Worm (Caenorhabditis elegans): ENCODE data around the gene paa-1.
A peak's percentile ranks its signal among the peaks of the same experiment; 100 is the strongest.

paa-1 gene

DNA sequence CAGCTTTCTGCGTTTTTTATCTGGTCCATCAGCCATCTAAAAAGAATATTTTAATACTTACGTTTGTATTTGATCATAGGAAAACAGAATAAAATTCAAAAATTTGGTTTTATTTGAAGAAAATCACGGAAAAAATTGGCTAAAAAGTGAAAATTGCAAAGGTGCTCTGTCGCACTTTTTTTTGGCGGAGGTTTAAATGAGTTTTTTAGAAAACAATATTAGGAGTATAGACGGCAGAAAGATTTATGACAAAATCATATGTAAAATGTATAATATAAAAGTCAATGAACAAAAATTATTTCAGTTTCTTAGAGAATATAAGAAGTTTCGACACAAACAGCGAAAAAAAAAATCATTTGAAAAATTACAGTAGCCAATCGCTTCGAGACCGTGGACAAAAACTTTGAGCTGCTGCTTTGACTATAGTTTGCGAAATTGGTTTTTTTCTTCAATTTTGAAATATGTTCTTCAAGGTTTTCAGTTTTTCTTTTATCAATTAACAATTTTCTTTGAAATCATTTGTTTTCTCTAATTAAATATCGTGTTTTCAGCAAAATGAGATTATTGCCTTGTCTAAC, 33.3 kb downstream of the paa-1 start, which contains the start of the genes R02F2.7 and R02F2.4:
Gene R02F2.7, minus strand, starts transcription at position 36 of the 578 bp plus-strand sequence.
Gene R02F2.4, plus strand, starts transcription at position 552 of the 578 bp plus-strand sequence.
- TF ChIP-seq skn-1 (tag; optimal IDR thresholded peaks at IDR 0.05), result no peak
- TF ChIP-seq mes-2 (tag; optimal IDR thresholded peaks at IDR 0.05; ENCODE audit: poor library complexity, severe bottlenecking), result peak; percentile 41
- TF ChIP-seq F10B5.3 (tag; optimal IDR thresholded peaks at IDR 0.05), result no peak
- TF ChIP-seq madf-5 (GFP tag; IDR thresholded peaks at IDR 0.05), result no peak
- no peak for TF ChIP-seq F37D6.2 (tag; optimal IDR thresholded peaks at IDR 0.05)
- peak; percentile 74 for TF ChIP-seq dpl-1 (GFP tag; optimal IDR thresholded peaks at IDR 0.05)
- TF ChIP-seq unc-130 (GFP tag; optimal IDR thresholded peaks at IDR 0.05), result peak; percentile 22

DNA sequence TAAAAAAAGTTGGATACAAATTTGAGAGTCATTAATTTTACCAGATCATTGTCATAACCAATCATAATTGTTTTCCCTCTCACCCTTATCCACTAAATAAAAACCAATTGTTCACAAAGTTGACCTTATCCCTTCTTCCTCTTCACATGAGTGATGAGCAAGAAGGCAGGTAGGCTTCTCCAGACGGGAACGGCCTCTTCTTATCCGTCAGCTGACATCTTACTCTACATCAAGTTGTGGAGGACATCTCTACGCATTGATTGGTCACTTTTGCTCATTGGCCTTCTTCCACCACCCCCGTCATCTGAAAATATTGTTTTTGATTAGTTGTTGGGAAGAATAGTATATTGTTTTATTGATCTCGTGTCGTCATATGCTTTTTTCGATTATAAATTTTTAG, 35.8 kb downstream of the paa-1 start:
- TF ChIP-seq ceh-32 (tag; optimal IDR thresholded peaks at IDR 0.05; ENCODE audit: poor library complexity) (no peak), Y75B8A.6 (GFP tag; IDR thresholded peaks at IDR 0.05) (no peak), set-16 (GFP tag; IDR thresholded peaks at IDR 0.05) (no peak), unc-130 (GFP tag; optimal IDR thresholded peaks at IDR 0.05) (no peak), ZK337.2 (GFP tag; IDR thresholded peaks at IDR 0.05) (no peak)

DNA sequence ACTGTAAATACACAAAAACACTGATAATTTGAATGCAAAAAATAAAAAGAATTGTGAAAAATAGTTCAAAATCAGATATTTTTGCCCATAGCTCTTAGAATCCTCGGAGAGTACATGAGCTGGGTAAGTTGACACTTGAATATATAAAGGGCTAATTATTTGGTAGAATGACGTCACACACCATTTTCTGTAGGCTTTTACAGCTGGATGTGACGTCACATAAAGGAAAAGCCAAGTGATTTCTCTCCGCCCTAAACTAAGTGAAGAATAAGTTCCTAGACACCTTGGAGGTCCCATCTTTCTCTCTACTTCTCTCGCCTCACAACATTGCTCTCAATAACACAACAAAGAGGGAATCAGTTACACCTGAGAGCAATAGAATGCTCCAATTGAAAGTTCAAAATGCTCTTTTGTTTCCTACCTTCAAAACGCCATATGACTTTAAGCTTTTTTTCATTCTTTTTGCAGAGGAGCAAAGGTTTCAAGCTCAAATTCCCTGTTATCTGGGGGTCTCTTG, 36.6 kb downstream of the paa-1 start, which contains the start of gene osg-1:
Gene osg-1, plus strand, starts transcription at position 467 of the 517 bp plus-strand sequence.
- TF ChIP-seq dmd-9 (GFP tag; IDR thresholded peaks at IDR 0.05) (no peak), nhr-41 (GFP tag; IDR thresholded peaks at IDR 0.05) (no peak), lim-7 (GFP tag; IDR thresholded peaks at IDR 0.05) (no peak)

DNA sequence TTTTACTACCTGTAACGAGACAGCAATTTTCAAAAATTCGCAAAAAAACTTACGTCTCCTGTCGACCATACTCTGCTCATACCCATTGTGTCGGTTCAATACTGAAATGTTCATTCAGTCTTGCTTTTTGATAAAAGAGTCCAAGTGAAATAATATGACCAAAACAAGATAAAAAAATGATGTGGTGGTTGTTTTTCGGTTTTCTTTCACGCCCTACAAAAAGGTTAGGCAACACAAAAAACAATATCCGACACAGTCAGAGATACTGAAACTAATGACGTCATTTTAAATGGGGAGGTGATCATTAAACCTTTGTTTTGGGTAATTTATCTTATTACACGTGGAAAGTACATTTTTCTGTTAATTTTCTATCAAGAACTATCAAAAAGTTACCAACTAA, 44.6 kb downstream of the paa-1 start, which contains the start of gene R02F2.8:
Gene R02F2.8, minus strand, starts transcription at position 101 of the 400 bp plus-strand sequence.
- TF ChIP-seq tag-97 (GFP tag; IDR thresholded peaks at IDR 0.05) (no peak), dmd-9 (GFP tag; IDR thresholded peaks at IDR 0.05) (no peak)

DNA sequence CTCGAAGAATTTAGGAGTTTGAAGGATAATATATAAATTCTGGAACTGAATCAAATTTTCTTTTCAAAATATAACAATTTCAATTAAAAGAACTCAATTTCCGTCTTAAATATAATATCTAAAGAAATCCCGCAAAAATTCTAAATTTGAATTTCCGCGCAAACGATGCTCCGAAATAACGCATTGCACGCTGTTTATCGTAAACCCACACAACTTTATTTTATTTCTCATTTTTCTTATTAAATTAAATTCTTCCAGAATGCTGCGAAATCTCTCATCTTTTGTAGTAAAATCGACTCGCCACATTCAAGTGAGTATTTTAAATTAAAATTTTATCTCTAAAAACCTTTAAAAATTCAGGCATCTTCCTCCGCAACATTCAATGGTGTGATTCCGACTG, 48.4 kb downstream of the paa-1 start, which contains the start of gene R02F2.9:
Gene R02F2.9, plus strand, starts transcription at position 218 of the 400 bp plus-strand sequence.
- peak; percentile 58 for TF ChIP-seq mes-2 (tag; optimal IDR thresholded peaks at IDR 0.05; ENCODE audit: poor library complexity, severe bottlenecking)
- no peak for TF ChIP-seq mxl-3 (GFP tag; optimal IDR thresholded peaks at IDR 0.05)
- TF ChIP-seq nhr-102 (tag; optimal IDR thresholded peaks at IDR 0.05), result no peak
- TF ChIP-seq T20F7.1 (GFP tag; optimal IDR thresholded peaks at IDR 0.05), result peak; percentile 96
- TF ChIP-seq dpl-1 (GFP tag; optimal IDR thresholded peaks at IDR 0.05), result peak; percentile 92
- TF ChIP-seq R02D3.7 (tag; optimal IDR thresholded peaks at IDR 0.05), result peak; percentile 75
- TF ChIP-seq Y48G9A.11 (GFP tag; IDR thresholded peaks at IDR 0.05), result peak; percentile 98
- TF ChIP-seq nhr-25 (tag; optimal IDR thresholded peaks at IDR 0.05; ENCODE audit: borderline replicate concordance, insufficient read depth), result no peak
- no peak for TF ChIP-seq ztf-7 (tag; optimal IDR thresholded peaks at IDR 0.05)
- no peak for TF ChIP-seq unc-130 (GFP tag; optimal IDR thresholded peaks at IDR 0.05)
- no peak for TF ChIP-seq hlh-30 (tag; optimal IDR thresholded peaks at IDR 0.05; ENCODE audit: insufficient read depth)

DNA sequence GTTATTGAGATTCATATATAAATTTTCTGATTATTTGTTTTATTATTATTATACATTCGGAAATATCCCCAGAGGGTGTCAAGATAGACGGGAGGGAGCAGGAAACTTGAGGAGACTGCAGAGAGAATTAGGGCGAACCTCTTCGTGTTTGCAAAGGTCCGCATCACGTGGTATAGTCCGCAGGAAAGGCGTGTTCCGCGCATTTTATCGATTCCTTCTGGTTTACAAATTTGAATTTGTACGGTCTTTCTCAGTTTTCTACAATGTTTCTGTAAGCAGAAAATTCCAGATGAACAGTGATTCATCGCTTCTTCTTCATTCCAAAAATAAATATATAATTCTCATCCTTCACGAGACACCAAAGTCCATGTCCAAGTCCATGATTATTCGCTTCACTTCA, 49.4 kb downstream of the paa-1 start:
- TF ChIP-seq hlh-30 (tag; optimal IDR thresholded peaks at IDR 0.05; ENCODE audit: insufficient read depth) (peak; percentile 24), Y75B8A.6 (GFP tag; IDR thresholded peaks at IDR 0.05) (no peak), mdl-1 (tag; optimal IDR thresholded peaks at IDR 0.05) (no peak), F10B5.3 (tag; optimal IDR thresholded peaks at IDR 0.05) (no peak), rbr-2 (tag; optimal IDR thresholded peaks at IDR 0.05) (no peak)

DNA sequence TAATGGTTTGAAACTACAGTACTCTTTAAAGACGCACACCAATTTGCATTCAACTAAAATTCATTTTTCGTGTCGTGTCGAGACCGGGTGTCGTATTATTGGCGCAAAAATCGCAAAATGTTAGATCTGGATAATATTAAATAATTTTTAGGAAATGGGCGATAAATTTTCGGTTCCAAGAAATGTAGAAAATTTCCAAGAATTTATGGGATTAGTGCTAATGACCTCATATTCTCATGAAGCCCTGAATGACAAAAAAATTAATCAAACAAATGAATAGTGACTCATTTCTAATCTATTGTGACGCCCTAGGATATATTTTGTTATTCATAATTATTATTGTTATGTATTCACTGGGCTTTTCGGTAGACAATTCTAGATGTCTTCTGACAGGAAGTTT, 50.2 kb downstream of the paa-1 start:
- TF ChIP-seq pha-4 (GFP tag; IDR thresholded peaks at IDR 0.05) (no peak), pha-4 (tag; optimal IDR thresholded peaks at IDR 0.05) (no peak), hlh-11 (tag; optimal IDR thresholded peaks at IDR 0.05) (no peak), fos-1 (tag; optimal IDR thresholded peaks at IDR 0.05) (no peak), zag-1 (tag; optimal IDR thresholded peaks at IDR 0.05) (no peak), dmd-8 (GFP tag; IDR thresholded peaks at IDR 0.05) (no peak), F37D6.2 (tag; optimal IDR thresholded peaks at IDR 0.05) (no peak), nhr-11 (tag; optimal IDR thresholded peaks at IDR 0.05) (no peak), sdz-12 (GFP tag; optimal IDR thresholded peaks at IDR 0.05) (no peak), zip-11 (GFP tag; IDR thresholded peaks at IDR 0.05) (no peak), ztf-7 (tag; optimal IDR thresholded peaks at IDR 0.05) (no peak), T26A8.4 (GFP tag; IDR thresholded peaks at IDR 0.05) (no peak), ama-1 (optimal IDR thresholded peaks at IDR 0.05) (no peak), ceh-28 (tag; optimal IDR thresholded peaks at IDR 0.05) (no peak), skn-1 (tag; optimal IDR thresholded peaks at IDR 0.05) (no peak), mxl-3 (GFP tag; optimal IDR thresholded peaks at IDR 0.05) (no peak)
